Worm (Caenorhabditis elegans) whole organism, late embryonic: Measurements from ENCODE around the gene F55G11.2.

Experiments used
- ceh-9 ChIP-seq: sonication (generic microtip); optimal IDR thresholded peaks from 2 replicates; lab custom pipeline; 2016; ENCODE audit warnings: mild to moderate bottlenecking, missing genetic modification characterization, inconsistent platforms, missing compliant biosample characterization
- unc-55 ChIP-seq: sonication (generic microtip); optimal IDR thresholded peaks from 2 replicates; lab custom pipeline; 2017; ENCODE audit warnings: missing biosample characterization, missing genetic modification reagents, missing genetic modification characterization

ce11 chrIV:12924332-12924731 is 44.8 kb downstream of the F55G11.2 start, which contains the start of gene srlf-4:
- no peak for TF ChIP-seq ceh-9 (tag; lab: Kevin White, UChicago)
- TF ChIP-seq unc-55, result no peak
